Fruit fly (Drosophila melanogaster): ENCODE results near the gene ZC3H3.

dm6 chr3L:8519232-8519631, 9.7 kb upstream of the ZC3H3 start:
- no peak for TF ChIP-seq CTCF (optimal IDR thresholded peaks at IDR 0.05)
- TF ChIP-seq CG8478 (optimal IDR thresholded peaks at IDR 0.05) = no peak

Measured in S2 (cell line).